Fruit fly (Drosophila melanogaster) whole organism, larva: ENCODE data around the gene chif.

ENCODE experiments used
- noc ChIP-seq: fragments of 200-800 bp; sonication (Bioruptor generic); optimal IDR thresholded peaks from 3 replicates; lab custom pipeline; 2019; ENCODE audit warnings: missing biosample characterization, mild to moderate bottlenecking, missing genetic modification characterization, moderate library complexity

The chif gene

DNA sequence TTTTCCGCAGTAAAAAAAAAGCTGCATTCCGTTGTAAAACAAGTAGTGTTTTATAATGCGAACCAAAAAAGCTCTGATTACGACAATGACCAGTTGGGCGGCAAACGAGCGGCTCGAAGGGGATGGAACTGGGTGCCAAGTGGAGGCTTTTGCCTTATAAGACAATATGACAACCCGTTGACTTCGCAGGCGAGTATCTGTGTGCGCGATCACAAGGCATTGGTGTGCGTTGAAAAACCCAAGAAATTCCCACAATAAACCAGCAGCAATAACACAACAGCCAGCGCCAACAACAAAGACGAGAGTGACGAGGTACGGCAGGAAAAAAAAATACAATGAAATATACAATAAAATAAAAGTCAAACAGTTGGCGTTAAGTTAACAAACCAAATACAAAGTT is 37.4 kb downstream of the chif start:
- TF ChIP-seq noc (tag; lab: Kevin White, UChicago) = peak; percentile 6

DNA sequence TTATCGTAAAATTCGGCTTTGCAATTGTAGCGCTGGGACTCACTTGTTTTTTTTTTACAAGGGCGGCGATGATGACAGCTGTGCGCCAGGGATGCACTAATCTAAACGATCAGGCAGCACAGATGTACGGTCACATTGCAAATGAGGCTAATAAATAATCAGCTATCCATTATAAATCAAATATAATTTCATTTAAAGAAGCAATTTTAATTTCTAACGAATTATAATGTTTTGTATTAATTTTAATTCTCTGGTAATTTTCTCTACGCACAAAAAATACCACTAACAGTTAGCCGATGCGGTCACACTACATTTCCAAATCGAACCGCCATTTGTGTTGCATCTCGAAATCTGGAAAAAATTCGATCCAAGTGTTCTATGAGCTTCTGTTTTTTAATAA is 41.8 kb downstream of the chif start, which contains the start of the genes cni and fzy:
Gene cni (minus strand): TSS at position 79 of the 400 bp plus-strand sequence.
Gene fzy (plus strand): TSS at position 309 of the 400 bp plus-strand sequence.
- no peak for TF ChIP-seq noc (tag; lab: Kevin White, UChicago)

DNA sequence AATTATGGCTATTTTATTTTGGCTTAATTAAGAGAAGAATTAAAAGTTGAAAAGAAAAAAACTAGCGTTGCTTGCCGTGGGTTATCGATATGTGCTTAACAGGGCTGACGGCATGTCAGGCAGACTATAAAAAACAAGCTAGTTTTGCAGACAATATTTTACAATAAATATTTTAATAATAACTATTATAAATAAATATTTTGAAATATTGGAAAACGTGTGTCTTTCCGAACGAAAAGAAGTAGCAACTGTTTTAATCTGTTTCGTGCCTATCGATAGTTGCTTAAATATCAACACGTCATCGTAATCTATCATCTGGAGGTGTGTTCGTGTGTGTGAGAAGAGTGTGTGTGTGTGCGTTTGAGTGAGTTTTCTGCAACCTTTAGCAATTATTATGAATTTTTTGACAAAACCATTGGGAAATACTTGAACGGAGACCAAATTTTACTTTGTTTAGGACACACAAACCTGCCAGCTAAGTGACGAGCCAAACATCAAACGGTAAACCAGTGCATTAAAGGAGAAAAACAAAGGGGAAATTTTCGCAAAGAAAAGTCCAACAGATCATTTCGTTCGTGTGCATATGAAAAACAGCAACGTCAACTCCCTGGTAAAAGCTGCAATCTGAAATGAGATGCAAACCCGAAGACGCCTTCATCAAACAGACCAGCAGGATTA is 45.3 kb downstream of the chif start, which contains the start of the genes CG5861 and Syx5:
Gene CG5861 (minus strand): TSS at position 273 of the 678 bp plus-strand sequence.
Gene Syx5 (plus strand): TSS at position 321 of the 678 bp plus-strand sequence.
- TF ChIP-seq noc (tag; lab: Kevin White, UChicago) = peak; percentile 74

DNA sequence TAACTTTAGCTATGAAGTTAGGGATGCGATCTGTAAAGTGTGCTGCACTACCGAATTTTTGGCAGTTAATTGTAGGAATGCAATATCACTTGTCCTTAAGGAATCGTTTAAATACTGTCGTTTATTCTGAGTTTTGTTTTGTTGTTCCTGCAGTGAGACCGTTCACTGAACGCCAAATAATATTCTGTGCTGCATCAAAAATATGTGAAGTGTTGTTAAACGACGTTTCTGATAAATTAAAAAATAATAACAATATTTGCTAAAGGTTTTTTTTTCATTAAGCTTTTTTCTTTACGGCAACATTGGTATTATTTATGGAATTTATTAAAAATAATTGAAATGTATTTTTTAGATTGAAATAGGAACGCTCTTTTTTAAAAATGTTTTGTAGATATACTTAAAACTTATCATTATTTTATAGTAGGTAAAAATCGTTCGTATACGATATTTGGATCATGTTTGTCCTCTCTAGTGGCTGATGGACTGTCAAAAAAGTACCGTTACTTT is 49.6 kb downstream of the chif start, which contains the start of gene GMF:
Gene GMF (minus strand): TSS at position 182 of the 507 bp plus-strand sequence.
- peak; percentile 44 for TF ChIP-seq noc (tag; lab: Kevin White, UChicago)

- no peak for TF ChIP-seq noc (tag; lab: Kevin White, UChicago)
These were observed 52.7 kb downstream of the chif start, which contains the start of the genes heix and CG17328 for dm6 chr2L:16299466-16300311. heix (minus strand) TSS chr2L:16299858. CG17328 (plus strand) TSS chr2L:16299943.

dm6 chr2L:16293703-16294233 is 58.7 kb downstream of the chif start, which contains the start of gene Cyp303a1:
Cyp303a1 (plus strand) TSS chr2L:16294183.
- no peak for TF ChIP-seq noc (tag; lab: Kevin White, UChicago)

- no peak for TF ChIP-seq noc (tag; lab: Kevin White, UChicago)
These were observed 59.4 kb downstream of the chif start, which contains the start of gene CG13258 for dm6 chr2L:16292975-16293501. CG13258 (minus strand) TSS chr2L:16293025.
